Worm (Caenorhabditis elegans) whole organism, midembryonic: ENCODE measurements around the gene cal-3.

Experiments
- flt-1 ChIP-seq: fragments of 200-800 bp; sonication (Bioruptor generic); IDR thresholded peaks from 2 replicates; pipeline ENCODE4 v1.3.6; 2022; ENCODE audit warnings: missing genetic modification characterization, missing compliant biosample characterization
- ref-1 ChIP-seq: fragments of 200-800 bp; sonication (Bioruptor generic); conservative IDR thresholded peaks from 2 replicates; pipeline ENCODE4 v1.3.6; 2022; ENCODE audit warnings: missing genetic modification reagents, missing genetic modification characterization, missing compliant biosample characterization

ce11 chrIV:3844004-3844403 lies 9.0 kb upstream of the cal-3 start:
- no peak for TF ChIP-seq flt-1 (GFP tag; lab: Robert Waterston, UW)
- TF ChIP-seq ref-1 (GFP tag; lab: Robert Waterston, UW), result no peak
